Fruit fly (Drosophila melanogaster): ENCODE data around the gene CG14963.

DNA sequence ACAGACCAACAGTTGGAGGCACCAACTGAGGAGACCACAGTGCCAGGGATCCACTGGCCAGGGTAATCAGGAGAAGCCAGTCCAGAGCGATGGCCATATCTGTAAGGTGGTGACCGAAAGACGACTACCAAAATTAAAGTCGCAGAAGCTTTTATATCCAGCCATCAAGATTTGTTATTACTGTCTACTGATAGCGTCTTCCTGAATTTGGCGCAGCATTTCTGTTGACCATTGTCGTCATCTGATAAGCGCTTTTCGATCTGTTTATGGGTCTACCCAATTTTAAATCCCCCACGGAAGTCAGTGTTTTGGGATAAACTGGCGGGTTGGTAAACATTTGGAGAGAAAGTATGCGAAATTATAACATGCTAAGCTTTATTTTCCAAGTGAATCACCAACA lies at the start of gene CG14963:
- TF ChIP-seq CG8478 (optimal IDR thresholded peaks at IDR 0.05) (no peak), CTCF (optimal IDR thresholded peaks at IDR 0.05) (no peak)

Data from S2 (cell line).